Worm (Caenorhabditis elegans): Measurements from ENCODE around the gene nas-25.

The nas-25 gene

DNA sequence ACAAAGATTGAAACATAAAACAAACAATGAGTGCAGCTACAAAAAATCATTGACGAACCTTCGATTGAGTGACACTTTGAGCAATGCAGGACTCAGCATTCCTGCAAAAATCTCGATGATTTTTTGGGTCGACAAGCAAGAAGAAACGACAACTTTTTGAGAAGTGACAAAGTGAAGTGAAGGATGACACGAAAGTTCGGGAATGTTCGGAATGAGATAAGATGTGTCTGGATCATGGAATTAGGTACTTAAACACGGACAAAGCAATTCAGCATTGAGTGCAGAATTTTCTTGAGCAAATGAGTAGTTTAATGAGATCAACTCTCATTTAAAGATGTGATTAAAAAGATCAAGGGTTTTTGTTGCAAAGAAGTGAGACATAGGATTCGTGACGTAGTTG is 48.0 kb downstream of the nas-25 start, which contains the start of gene T07D4.2:
T07D4.2 (minus strand) TSS at position 101 of the 400 bp plus-strand sequence.
- peak; percentile 12 for TF ChIP-seq rnt-1 (tag; optimal IDR thresholded peaks at IDR 0.05)
- TF ChIP-seq irx-1 (tag; optimal IDR thresholded peaks at IDR 0.05) = no peak

DNA sequence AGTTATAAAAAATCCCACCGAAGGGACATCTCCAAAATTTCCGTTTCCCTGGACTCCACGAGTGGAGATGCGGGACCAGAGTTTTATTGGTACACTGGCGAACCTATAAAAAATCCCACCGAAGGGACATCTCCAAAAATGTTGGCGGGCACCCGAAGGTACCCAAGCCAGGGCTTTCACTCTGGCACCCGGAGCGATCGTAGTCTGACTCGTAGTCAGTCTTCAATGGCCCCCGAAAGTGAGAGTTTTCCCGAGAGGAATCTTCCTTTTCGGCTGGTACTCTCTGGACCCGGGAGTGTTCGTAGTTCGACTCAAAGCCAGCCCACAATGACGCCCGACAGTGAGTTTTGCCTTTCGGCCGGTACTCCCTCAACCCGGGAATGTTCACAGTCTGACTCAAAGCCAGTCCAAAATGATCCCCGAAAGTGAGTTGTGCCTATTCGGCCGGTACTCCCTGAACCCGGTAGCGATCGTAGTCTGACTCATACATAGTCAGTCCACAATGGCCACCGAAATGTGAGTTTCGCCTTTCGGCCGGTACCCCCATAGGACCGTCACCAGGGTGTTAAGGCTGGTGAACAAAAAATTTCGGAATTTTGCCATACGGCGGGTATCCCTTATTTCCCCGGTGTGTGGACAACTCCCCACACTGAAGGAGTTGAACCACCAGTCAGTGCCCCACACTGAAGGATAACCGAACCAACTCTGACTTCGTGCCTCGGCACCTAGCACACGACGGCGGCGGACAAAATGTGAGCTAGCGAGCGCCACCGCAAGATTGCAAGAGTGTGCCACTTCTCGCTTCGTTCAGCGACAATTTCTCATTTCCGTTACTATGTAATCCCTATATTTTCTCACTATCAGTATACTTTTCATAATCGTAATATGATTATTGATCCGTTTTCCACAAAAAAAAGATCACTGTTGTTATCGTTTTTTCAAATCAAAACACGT is 51.4 kb downstream of the nas-25 start:
- TF ChIP-seq sox-4 (tag; optimal IDR thresholded peaks at IDR 0.05) (no peak), snpc-4 (tag; optimal IDR thresholded peaks at IDR 0.05) (peak; percentile 85), ceh-82 (tag; optimal IDR thresholded peaks at IDR 0.05) (no peak), fos-1 (tag; optimal IDR thresholded peaks at IDR 0.05) (no peak), rnt-1 (tag; optimal IDR thresholded peaks at IDR 0.05) (peak; percentile 64), efl-1 (optimal IDR thresholded peaks at IDR 0.05) (no peak), efl-1 (GFP tag; optimal IDR thresholded peaks at IDR 0.05 in 1 of 2) (peak in 1 of 2 experiments; percentile 35), nhr-85 (tag) (peak; percentile 8)

Data from whole organism, L1 larva.